Fruit fly (Drosophila melanogaster) whole organism, adult: Measurements from ENCODE around the gene Elys.

Experiments used
- CG33017 ChIP-seq: fragments of 200-800 bp; sonication (Bioruptor generic); optimal IDR thresholded peaks from 2 replicates; lab custom pipeline; 2018; ENCODE audit warnings: missing biosample characterization, mild to moderate bottlenecking, missing genetic modification characterization, moderate library complexity
- CG5204 ChIP-seq: fragments of 200-800 bp; sonication (Bioruptor generic); optimal IDR thresholded peaks from 2 replicates; lab custom pipeline; 2016; ENCODE audit warnings: missing biosample characterization, missing genetic modification characterization
- Clk ChIP-seq: fragments of 200-800 bp; sonication (Bioruptor generic); optimal IDR thresholded peaks from 2 replicates; lab custom pipeline; 2017; ENCODE audit warnings: missing biosample characterization, missing genetic modification characterization
- Mnt ChIP-seq: fragments of 200-800 bp; sonication (Bioruptor generic); optimal IDR thresholded peaks from 2 replicates; lab custom pipeline; 2016; ENCODE audit warnings: missing biosample characterization, mild to moderate bottlenecking, missing genetic modification characterization
- bab1 ChIP-seq: fragments of 200-800 bp; sonication (Bioruptor generic); optimal IDR thresholded peaks from 3 replicates; lab custom pipeline; 2019; ENCODE audit warnings: missing biosample characterization, mild to moderate bottlenecking, missing genetic modification characterization, moderate library complexity
- cic ChIP-seq: fragments of 200-800 bp; sonication (Bioruptor generic); optimal IDR thresholded peaks from 2 replicates; lab custom pipeline; 2017; ENCODE audit warnings: missing biosample characterization, mild to moderate bottlenecking, missing genetic modification characterization, moderate library complexity
- kay ChIP-seq: fragments of 200-800 bp; sonication (Bioruptor generic); peaks from one replicate; lab custom pipeline; 2016; ENCODE audit warnings: missing biosample characterization, missing genetic modification characterization, borderline replicate concordance
- ovo ChIP-seq: fragments of 200-800 bp; sonication (Bioruptor generic); optimal IDR thresholded peaks from 2 replicates; lab custom pipeline; 2016; ENCODE audit warnings: missing biosample characterization, missing genetic modification characterization
- pad ChIP-seq: fragments of 200-800 bp; sonication (Bioruptor generic); optimal IDR thresholded peaks from 3 replicates; lab custom pipeline; 2017; ENCODE audit warnings: missing biosample characterization, missing genetic modification characterization, mild to moderate bottlenecking, moderate library complexity, missing genetic modification reagents
- toe ChIP-seq: fragments of 200-800 bp; sonication (Bioruptor generic); optimal IDR thresholded peaks from 2 replicates; lab custom pipeline; 2016; ENCODE audit warnings: missing biosample characterization, missing genetic modification characterization

DNA sequence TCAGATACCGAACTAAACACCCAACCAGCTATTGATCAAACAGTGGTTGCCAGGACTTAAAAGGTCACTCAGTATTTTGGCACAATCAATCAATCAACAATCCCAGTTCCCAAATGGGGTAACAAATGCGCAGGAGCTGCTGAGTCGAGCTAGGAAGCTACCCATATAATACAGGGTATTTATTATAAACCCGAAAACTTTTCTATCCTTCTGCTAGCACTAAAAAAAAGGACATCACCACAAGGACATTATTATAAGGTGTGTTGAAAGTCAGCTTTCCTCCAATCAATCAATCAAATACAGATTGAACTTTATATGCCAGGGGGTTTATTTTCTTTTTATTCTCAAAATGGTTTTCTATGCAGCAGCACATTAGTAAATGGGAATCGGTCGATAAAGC lies 31.0 kb upstream of the Elys start, which contains the start of gene CG14221:
- TF ChIP-seq pad (GFP tag; lab: Kevin White, UChicago) (no peak), CG5204 (GFP tag; lab: Kevin White, UChicago) (no peak), Mnt (GFP tag; lab: Kevin White, UChicago) (no peak), toe (GFP tag; lab: Kevin White, UChicago) (no peak), bab1 (no peak), cic (GFP tag; lab: Kevin White, UChicago) (no peak), ovo (no peak), kay (GFP tag; lab: Kevin White, UChicago) (no peak), Clk (no peak), CG33017 (tag; lab: Kevin White, UChicago) (no peak)
